Worm (Caenorhabditis elegans) whole organism, L1 larva: ENCODE results near the gene wrt-5.

Source experiments
- Y116A8C.19 ChIP-seq: sonication (generic microtip); optimal IDR thresholded peaks from 2 replicates; lab custom pipeline; 2016; ENCODE audit warnings: missing compliant biosample characterization, missing genetic modification characterization, borderline replicate concordance
- aly-2 ChIP-seq: fragments of 150-350 bp; optimal IDR thresholded peaks from 2 replicates; lab custom pipeline; 2014; ENCODE audit warnings: missing biosample characterization, missing genetic modification characterization
- ama-1 ChIP-seq: fragments of 150-350 bp; optimal IDR thresholded peaks from 2 replicates; lab custom pipeline; 2014
- blmp-1 ChIP-seq: fragments of 150-350 bp; optimal IDR thresholded peaks from 2 replicates; lab custom pipeline; 2014; ENCODE audit warnings: missing biosample characterization, missing genetic modification characterization
- ceh-63 ChIP-seq: fragments of 200-800 bp; sonication (Bioruptor generic); optimal IDR thresholded peaks from 2 replicates; lab custom pipeline; 2018; ENCODE audit warnings: mild to moderate bottlenecking, missing genetic modification characterization, missing compliant biosample characterization
- ceh-82 ChIP-seq, 3 experiments: fragments of 150-350 bp in 1 of 3; sonication (generic microtip) in 2 of 3; optimal IDR thresholded peaks; 2 replicates each; lab custom pipeline; 2014 to 2017; ENCODE audit warnings: missing biosample characterization in 3 of 3, missing genetic modification characterization in 3 of 3
- ceh-90 ChIP-seq: sonication (generic microtip); optimal IDR thresholded peaks from 2 replicates; lab custom pipeline; 2016; ENCODE audit warnings: missing genetic modification characterization, missing compliant biosample characterization
- ces-1 ChIP-seq: fragments of 150-350 bp; optimal IDR thresholded peaks from 2 replicates; lab custom pipeline; 2014; ENCODE audit warnings: missing biosample characterization, missing genetic modification reagents, missing genetic modification characterization
- efl-1 ChIP-seq, 4 experiments: fragments of 150-350 bp; optimal IDR thresholded peaks in 3 of 4; peaks in 1 of 4; 1 replicate in 1 of 4; 2 replicates in 3 of 4; lab custom pipeline; 2014; ENCODE audit warnings: missing biosample characterization in 2 of 4, missing genetic modification characterization in 2 of 4, missing genetic modification reagents in 2 of 4
- egl-13 ChIP-seq: sonication (generic microtip); optimal IDR thresholded peaks from 2 replicates; lab custom pipeline; 2016; ENCODE audit warnings: missing genotype, missing genetic modification reagents, missing genetic modification characterization, missing compliant biosample characterization
- elt-2 ChIP-seq: sonication (generic microtip); optimal IDR thresholded peaks from 2 replicates; lab custom pipeline; 2016; ENCODE audit warnings: missing genetic modification characterization, mild to moderate bottlenecking, inconsistent platforms, missing compliant biosample characterization, missing genetic modification reagents
- elt-3 ChIP-seq, 6 experiments: fragments of 150-350 bp in 1 of 6; sonication (generic microtip); optimal IDR thresholded peaks; 2 replicates each; lab custom pipeline; 2017 to 2018; ENCODE audit warnings: missing biosample characterization in 6 of 6, missing genetic modification characterization in 6 of 6, inconsistent platforms in 1 of 6
- ets-5 ChIP-seq: fragments of 200-800 bp; sonication (Bioruptor generic); IDR thresholded peaks from 2 replicates; pipeline ENCODE4 v1.3.6; 2022; ENCODE audit warnings: missing genetic modification characterization, missing compliant biosample characterization
- fkh-10 ChIP-seq: sonication (generic microtip); optimal IDR thresholded peaks from 2 replicates; lab custom pipeline; 2017; ENCODE audit warnings: missing biosample characterization, missing genetic modification reagents, missing genetic modification characterization
- fkh-8 ChIP-seq: sonication (generic microtip); optimal IDR thresholded peaks from 2 replicates; lab custom pipeline; 2016; ENCODE audit warnings: mild to moderate bottlenecking, missing genetic modification characterization, missing compliant biosample characterization
- fos-1 ChIP-seq: fragments of 150-350 bp; optimal IDR thresholded peaks from 2 replicates; lab custom pipeline; 2014; ENCODE audit warnings: missing biosample characterization, missing genetic modification characterization
- hlh-4 ChIP-seq: sonication (generic microtip); optimal IDR thresholded peaks from 2 replicates; lab custom pipeline; 2016; ENCODE audit warnings: mild to moderate bottlenecking, missing genetic modification characterization, missing compliant biosample characterization
- jun-1 ChIP-seq: fragments of 150-350 bp; optimal IDR thresholded peaks from 2 replicates; lab custom pipeline; 2014; ENCODE audit warnings: missing biosample characterization, missing genetic modification reagents, missing genetic modification characterization
- lin-14 ChIP-seq: fragments of 200-800 bp; sonication (Bioruptor generic); optimal IDR thresholded peaks from 2 replicates; lab custom pipeline; 2018; ENCODE audit warnings: mild to moderate bottlenecking, missing genetic modification characterization, moderate library complexity, missing compliant biosample characterization
- lin-15B ChIP-seq: fragments of 150-350 bp; sonication (generic microtip); optimal IDR thresholded peaks from 3 replicates; lab custom pipeline; 2014; ENCODE audit warnings: missing biosample characterization, missing genetic modification characterization
- lin-35 ChIP-seq, 2 experiments: fragments of 150-350 bp; optimal IDR thresholded peaks; 2 replicates each; lab custom pipeline; 2014; ENCODE audit warnings: missing biosample characterization in 2 of 2, missing genetic modification characterization in 2 of 2, missing genetic modification reagents in 2 of 2
- lin-39 ChIP-seq: fragments of 150-350 bp; optimal IDR thresholded peaks from 2 replicates; lab custom pipeline; 2014; ENCODE audit warnings: missing biosample characterization, missing genetic modification reagents, missing genetic modification characterization
- mab-9 ChIP-seq: fragments of 200-800 bp; sonication (Bioruptor generic); IDR thresholded peaks from 2 replicates; pipeline ENCODE4 v1.3.6; 2022; ENCODE audit warnings: missing genetic modification reagents, missing genetic modification characterization, missing compliant biosample characterization
- mef-2 ChIP-seq: fragments of 150-350 bp; optimal IDR thresholded peaks from 2 replicates; lab custom pipeline; 2014; ENCODE audit warnings: missing biosample characterization, missing genetic modification characterization
- nhr-11 ChIP-seq: fragments of 150-350 bp; optimal IDR thresholded peaks from 2 replicates; lab custom pipeline; 2014; ENCODE audit warnings: missing biosample characterization, missing genetic modification characterization
- nhr-12 ChIP-seq: sonication (generic microtip); optimal IDR thresholded peaks from 2 replicates; lab custom pipeline; 2017; ENCODE audit warnings: missing biosample characterization, missing genetic modification characterization
- nhr-20 ChIP-seq: sonication (generic microtip); optimal IDR thresholded peaks from 2 replicates; lab custom pipeline; 2016; ENCODE audit warnings: mild to moderate bottlenecking, missing genetic modification characterization, missing compliant biosample characterization
- nhr-237 ChIP-seq: fragments of 150-350 bp; optimal IDR thresholded peaks from 2 replicates; lab custom pipeline; 2014; ENCODE audit warnings: missing biosample characterization, missing genetic modification characterization
- nhr-28 ChIP-seq: fragments of 150-350 bp; optimal IDR thresholded peaks from 2 replicates; lab custom pipeline; 2014; ENCODE audit warnings: missing biosample characterization, missing genetic modification characterization
- nhr-90 ChIP-seq: sonication (generic microtip); optimal IDR thresholded peaks from 2 replicates; lab custom pipeline; 2016; ENCODE audit warnings: mild to moderate bottlenecking, missing genetic modification characterization, missing compliant biosample characterization; ENCODE audit not compliant: poor library complexity
- pag-3 ChIP-seq: sonication (generic microtip); optimal IDR thresholded peaks from 2 replicates; lab custom pipeline; 2017; ENCODE audit warnings: missing genetic modification characterization, mild to moderate bottlenecking, missing compliant biosample characterization, antibody characterized with exemption, borderline replicate concordance; ENCODE audit not compliant: insufficient read depth
- rnt-1 ChIP-seq: sonication (generic microtip); optimal IDR thresholded peaks from 2 replicates; lab custom pipeline; 2016; ENCODE audit warnings: mild to moderate bottlenecking, missing genetic modification characterization, moderate library complexity, missing compliant biosample characterization
- skn-1 ChIP-seq: fragments of 150-350 bp; optimal IDR thresholded peaks from 2 replicates; lab custom pipeline; 2014; ENCODE audit warnings: missing biosample characterization, missing genetic modification characterization
- snu-23 ChIP-seq: sonication (generic microtip); optimal IDR thresholded peaks from 2 replicates; lab custom pipeline; 2016; ENCODE audit warnings: missing genetic modification characterization, missing compliant biosample characterization
- tbx-2 ChIP-seq: sonication (generic microtip); optimal IDR thresholded peaks from 2 replicates; lab custom pipeline; 2016; ENCODE audit warnings: missing genetic modification characterization, missing compliant biosample characterization
- tlp-1 ChIP-seq: fragments of 150-350 bp; optimal IDR thresholded peaks from 2 replicates; lab custom pipeline; 2014; ENCODE audit warnings: missing biosample characterization, missing genetic modification characterization
- unc-130 ChIP-seq: fragments of 150-350 bp; optimal IDR thresholded peaks from 2 replicates; lab custom pipeline; 2017; ENCODE audit warnings: missing biosample characterization, missing genetic modification characterization, inconsistent platforms
- unc-86 ChIP-seq: sonication (generic microtip); optimal IDR thresholded peaks from 2 replicates; lab custom pipeline; 2016; ENCODE audit warnings: missing genetic modification characterization, missing compliant biosample characterization
- unc-98 ChIP-seq: fragments of 200-800 bp; sonication (Bioruptor generic); IDR thresholded peaks from 2 replicates; pipeline ENCODE4 v1.3.6; 2022; ENCODE audit warnings: missing genetic modification characterization, missing compliant biosample characterization
- xbp-1 ChIP-seq: sonication (generic microtip); optimal IDR thresholded peaks from 2 replicates; lab custom pipeline; 2016; ENCODE audit warnings: missing genetic modification characterization, missing compliant biosample characterization
- zag-1 ChIP-seq: fragments of 150-350 bp; optimal IDR thresholded peaks from 2 replicates; lab custom pipeline; 2014; ENCODE audit warnings: missing biosample characterization, missing genetic modification characterization
- zip-4 ChIP-seq: fragments of 200-800 bp; sonication (Bioruptor generic); optimal IDR thresholded peaks from 2 replicates; lab custom pipeline; 2018; ENCODE audit warnings: mild to moderate bottlenecking, missing genetic modification characterization, moderate library complexity, missing compliant biosample characterization
- ztf-11 ChIP-seq, 2 experiments: sonication (generic microtip); optimal IDR thresholded peaks; 2 replicates each; lab custom pipeline; 2016 to 2017; ENCODE audit warnings: missing genetic modification characterization in 2 of 2, missing biosample characterization in 1 of 2, missing compliant biosample characterization in 1 of 2

wrt-5 gene

DNA sequence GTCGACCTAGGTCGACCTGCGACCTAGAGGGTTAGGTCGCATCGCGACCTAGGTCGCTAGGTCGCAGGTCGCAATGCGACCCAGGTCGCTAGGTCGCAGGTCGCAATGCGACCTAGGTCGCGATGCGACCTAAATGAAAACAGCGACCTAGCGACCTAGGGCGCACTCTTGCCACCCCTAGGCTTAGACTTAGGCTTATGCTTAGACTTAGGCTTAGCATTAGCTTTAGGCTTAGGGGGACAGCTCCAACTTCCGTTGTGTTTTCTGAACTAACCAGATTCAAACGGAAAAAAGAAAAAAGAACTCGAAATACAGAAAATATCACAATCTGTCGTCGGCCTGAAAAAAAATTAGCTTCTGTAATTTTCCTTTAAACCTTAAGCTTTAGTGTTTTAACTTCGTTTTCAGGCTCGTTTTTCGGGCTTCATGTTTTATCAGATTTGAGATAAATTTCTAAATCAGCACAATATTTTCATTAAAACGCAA, 37.1 kb downstream of the wrt-5 start (continued):
- TF ChIP-seq ceh-63 (GFP tag; lab: Kevin White, UChicago) (no peak), aly-2 (peak; percentile 73)

DNA sequence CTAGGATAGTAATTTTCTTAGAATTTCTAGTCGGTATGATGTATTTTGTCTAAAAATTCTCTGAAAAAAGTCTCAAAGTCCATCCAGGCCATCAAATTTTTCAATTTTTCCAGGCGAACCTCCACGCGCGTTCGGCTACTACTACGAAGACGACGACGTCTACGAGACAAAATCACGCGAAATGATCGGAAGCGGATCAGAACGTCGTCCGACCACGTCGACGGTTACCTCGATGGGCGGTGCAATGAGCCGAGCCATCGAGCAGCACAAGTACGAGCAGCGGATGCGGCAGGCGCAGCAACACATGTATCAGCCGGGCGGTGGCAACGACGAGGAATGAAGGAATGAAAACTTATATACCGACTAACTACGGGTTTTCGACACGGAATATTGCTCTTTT, 37.8 kb downstream of the wrt-5 start:
- TF ChIP-seq lin-14 (no peak), unc-130 (tag; lab: Kevin White, UChicago) (no peak), skn-1 (tag; lab: Kevin White, UChicago) (no peak), zag-1 (tag; lab: Kevin White, UChicago) (no peak), fos-1 (tag; lab: Kevin White, UChicago) (no peak), ama-1 (lab: Kevin White, UChicago) (no peak), ceh-82 (tag; optimal IDR thresholded peaks at IDR 0.05; lab: Kevin White, UChicago) (no peak), snu-23 (GFP tag; lab: Kevin White, UChicago) (no peak), mef-2 (no peak), ceh-90 (no peak), jun-1 (tag; lab: Kevin White, UChicago) (no peak), nhr-90 (tag; lab: Kevin White, UChicago) (no peak), unc-86 (tag; lab: Kevin White, UChicago) (no peak), hlh-4 (no peak), tlp-1 (tag; lab: Kevin White, UChicago) (no peak), lin-15B (tag; lab: Kevin White, UChicago) (no peak), tbx-2 (tag; lab: Kevin White, UChicago) (no peak), fkh-8 (no peak)

DNA sequence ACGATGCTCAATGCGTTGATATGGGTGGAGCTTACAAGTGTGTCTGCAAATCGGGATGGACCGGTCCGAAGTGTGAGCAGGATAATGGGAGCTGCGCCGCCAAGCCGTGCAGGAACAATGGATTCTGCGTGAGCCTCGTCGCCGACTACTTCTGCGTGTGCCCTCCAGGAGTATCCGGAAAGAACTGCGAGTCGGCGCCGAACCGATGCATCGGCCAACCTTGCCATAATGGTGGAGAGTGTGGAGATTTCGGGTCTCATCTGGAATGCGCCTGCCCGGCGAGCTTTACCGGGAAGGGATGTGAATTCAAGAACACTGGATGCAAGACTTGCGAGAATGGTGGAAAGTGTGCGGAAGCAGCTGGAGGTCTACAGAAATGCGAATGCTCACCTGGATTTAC, 41.5 kb downstream of the wrt-5 start:
- TF ChIP-seq hlh-4 (no peak), ztf-11 (tag; optimal IDR thresholded peaks at IDR 0.05; lab: Kevin White, UChicago) (no peak), ama-1 (lab: Kevin White, UChicago) (no peak), efl-1 (optimal IDR thresholded peaks at IDR 0.05; lab: Kevin White, UChicago) (no peak), efl-1 (GFP tag; optimal IDR thresholded peaks at IDR 0.05 in 1 of 2; lab: Kevin White, UChicago) (peak in 1 of 2 experiments; percentile 12), jun-1 (tag; lab: Kevin White, UChicago) (no peak)

DNA sequence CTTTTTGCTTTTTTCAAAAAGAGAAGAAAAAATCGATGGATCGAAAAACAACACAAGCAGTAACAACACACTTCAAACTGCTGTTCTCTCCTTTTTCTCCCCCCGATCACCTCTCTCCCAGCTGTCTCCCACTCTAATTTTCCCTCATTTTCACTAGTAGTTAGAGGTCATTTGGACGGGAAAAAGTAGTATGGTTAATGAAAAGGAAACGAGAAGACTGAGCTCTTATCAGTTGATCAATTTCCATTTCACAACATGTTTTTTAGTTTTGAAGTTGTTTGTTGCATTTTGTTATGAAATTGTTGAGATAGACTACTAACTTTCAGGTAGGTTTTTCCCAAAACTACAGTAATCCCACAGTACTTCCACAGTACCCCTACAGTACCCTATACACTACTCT, 43.0 kb downstream of the wrt-5 start:
- TF ChIP-seq lin-14 (peak; percentile 34), efl-1 (optimal IDR thresholded peaks at IDR 0.05; lab: Kevin White, UChicago) (no peak), efl-1 (GFP tag; optimal IDR thresholded peaks at IDR 0.05 in 1 of 2; lab: Kevin White, UChicago) (peak in 1 of 2 experiments; percentile 1), blmp-1 (tag; lab: Kevin White, UChicago) (peak; percentile 95), mab-9 (GFP tag; lab: Robert Waterston, UW) (no peak)
- TF ChIP-seq, all 84 proteins: peak for 3

DNA sequence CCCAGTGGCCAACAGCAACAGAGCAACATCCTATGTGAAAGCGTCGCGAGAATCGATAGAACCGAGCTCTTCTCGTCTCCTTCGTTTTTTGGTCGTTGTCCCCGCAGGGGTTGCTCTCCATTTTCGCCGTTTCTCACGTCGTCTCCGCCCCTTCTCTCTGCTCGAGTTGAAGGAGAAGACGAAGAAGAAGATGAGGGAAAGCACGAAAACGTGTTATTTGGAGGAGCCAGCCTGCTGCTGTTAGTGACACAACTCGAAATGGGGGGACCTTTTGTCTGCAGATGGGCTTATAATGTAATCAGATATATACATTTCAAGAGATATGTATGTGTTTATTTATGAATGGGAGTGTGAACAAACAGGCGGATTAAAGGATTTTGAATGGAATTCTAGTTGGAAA, 43.7 kb downstream of the wrt-5 start, which contains the start of gene W02C12.2:
W02C12.2 (minus strand) TSS at position 277 of the 400 bp plus-strand sequence.
- TF ChIP-seq nhr-90 (tag; lab: Kevin White, UChicago) (no peak), egl-13 (tag; lab: Kevin White, UChicago) (no peak), xbp-1 (tag; lab: Kevin White, UChicago) (no peak), lin-35 (GFP tag; optimal IDR thresholded peaks at IDR 0.05; lab: Kevin White, UChicago) (peak in 1 of 2 experiments; percentile 9), fkh-10 (GFP tag; lab: Kevin White, UChicago) (no peak), Y116A8C.19 (tag; lab: Kevin White, UChicago) (no peak), rnt-1 (tag; lab: Kevin White, UChicago) (peak; percentile 6), elt-3 (tag; optimal IDR thresholded peaks at IDR 0.05; lab: Kevin White, UChicago) (no peak), elt-2 (tag; lab: Kevin White, UChicago) (no peak), lin-39 (tag; lab: Kevin White, UChicago) (no peak), lin-14 (peak; percentile 71), ceh-63 (GFP tag; lab: Kevin White, UChicago) (no peak), nhr-11 (tag; lab: Kevin White, UChicago) (no peak), unc-98 (GFP tag; lab: Robert Waterston, UW) (no peak), efl-1 (optimal IDR thresholded peaks at IDR 0.05; lab: Kevin White, UChicago) (no peak), efl-1 (GFP tag; optimal IDR thresholded peaks at IDR 0.05 in 1 of 2; lab: Kevin White, UChicago) (no peak), blmp-1 (tag; lab: Kevin White, UChicago) (no peak), zip-4 (GFP tag; lab: Kevin White, UChicago) (no peak), nhr-28 (tag; lab: Kevin White, UChicago) (no peak), nhr-237 (tag; lab: Kevin White, UChicago) (no peak), ceh-82 (tag; optimal IDR thresholded peaks at IDR 0.05; lab: Kevin White, UChicago) (peak in 1 of 3 experiments; percentile 44), ces-1 (no peak), ama-1 (lab: Kevin White, UChicago) (no peak), nhr-12 (tag; lab: Kevin White, UChicago) (no peak), ets-5 (GFP tag; lab: Robert Waterston, UW) (no peak), pag-3 (no peak), nhr-20 (no peak), lin-15B (tag; lab: Kevin White, UChicago) (no peak)
